Worm (Caenorhabditis elegans) whole organism, L1 larva: Measurements from ENCODE around the gene H02F09.3.

Source experiments
- C04F5.9 ChIP-seq: sonication (generic microtip); optimal IDR thresholded peaks from 2 replicates; lab custom pipeline; 2016; ENCODE audit warnings: missing genetic modification characterization, missing compliant biosample characterization
- Y116A8C.19 ChIP-seq: sonication (generic microtip); optimal IDR thresholded peaks from 2 replicates; lab custom pipeline; 2016; ENCODE audit warnings: missing compliant biosample characterization, missing genetic modification characterization, borderline replicate concordance
- aha-1 ChIP-seq: fragments of 150-350 bp; optimal IDR thresholded peaks from 2 replicates; lab custom pipeline; 2014; ENCODE audit warnings: missing biosample characterization, missing genetic modification characterization
- alr-1 ChIP-seq: fragments of 200-800 bp; sonication (Bioruptor generic); optimal IDR thresholded peaks from 2 replicates; lab custom pipeline; 2018; ENCODE audit warnings: borderline replicate concordance, mild to moderate bottlenecking, missing genetic modification characterization, missing compliant biosample characterization
- aly-2 ChIP-seq: fragments of 150-350 bp; optimal IDR thresholded peaks from 2 replicates; lab custom pipeline; 2014; ENCODE audit warnings: missing biosample characterization, missing genetic modification characterization
- ama-1 ChIP-seq: fragments of 150-350 bp; optimal IDR thresholded peaks from 2 replicates; lab custom pipeline; 2014
- ceh-82 ChIP-seq, 3 experiments: fragments of 150-350 bp in 1 of 3; sonication (generic microtip) in 2 of 3; optimal IDR thresholded peaks; 2 replicates each; lab custom pipeline; 2014 to 2017; ENCODE audit warnings: missing biosample characterization in 3 of 3, missing genetic modification characterization in 3 of 3
- ceh-88 ChIP-seq: fragments of 200-800 bp; sonication (Bioruptor generic); IDR thresholded peaks from 2 replicates; pipeline ENCODE4 v1.3.6; 2022; ENCODE audit warnings: missing genetic modification characterization, missing compliant biosample characterization
- dpl-1 ChIP-seq, 3 experiments: fragments of 150-350 bp in 2 of 3; sonication (generic microtip) in 1 of 3; optimal IDR thresholded peaks; 2 replicates each; lab custom pipeline; 2014 to 2017; ENCODE audit warnings: missing biosample characterization in 3 of 3, missing genetic modification characterization in 3 of 3, missing genetic modification reagents in 3 of 3
- dsc-1 ChIP-seq: sonication (generic microtip); optimal IDR thresholded peaks from 2 replicates; lab custom pipeline; 2016; ENCODE audit warnings: mild to moderate bottlenecking, missing genetic modification characterization, missing compliant biosample characterization
- efl-1 ChIP-seq, 4 experiments: fragments of 150-350 bp; optimal IDR thresholded peaks in 3 of 4; peaks in 1 of 4; 1 replicate in 1 of 4; 2 replicates in 3 of 4; lab custom pipeline; 2014; ENCODE audit warnings: missing biosample characterization in 2 of 4, missing genetic modification characterization in 2 of 4, missing genetic modification reagents in 2 of 4
- efl-3 ChIP-seq: fragments of 200-800 bp; sonication (Bioruptor generic); optimal IDR thresholded peaks from 2 replicates; lab custom pipeline; 2018; ENCODE audit warnings: mild to moderate bottlenecking, missing genetic modification characterization, missing compliant biosample characterization
- egl-13 ChIP-seq: sonication (generic microtip); optimal IDR thresholded peaks from 2 replicates; lab custom pipeline; 2016; ENCODE audit warnings: missing genotype, missing genetic modification reagents, missing genetic modification characterization, missing compliant biosample characterization
- fkh-4 ChIP-seq: sonication (generic microtip); optimal IDR thresholded peaks from 2 replicates; lab custom pipeline; 2016; ENCODE audit warnings: missing compliant biosample characterization, missing genetic modification characterization, borderline replicate concordance
- fos-1 ChIP-seq: fragments of 150-350 bp; optimal IDR thresholded peaks from 2 replicates; lab custom pipeline; 2014; ENCODE audit warnings: missing biosample characterization, missing genetic modification characterization
- grh-1 ChIP-seq: fragments of 200-800 bp; sonication (Bioruptor generic); IDR thresholded peaks from 2 replicates; pipeline ENCODE4 v1.3.6; 2022; ENCODE audit warnings: missing genetic modification reagents, missing genetic modification characterization, missing compliant biosample characterization
- hlh-4 ChIP-seq: sonication (generic microtip); optimal IDR thresholded peaks from 2 replicates; lab custom pipeline; 2016; ENCODE audit warnings: mild to moderate bottlenecking, missing genetic modification characterization, missing compliant biosample characterization
- lin-14 ChIP-seq: fragments of 200-800 bp; sonication (Bioruptor generic); optimal IDR thresholded peaks from 2 replicates; lab custom pipeline; 2018; ENCODE audit warnings: mild to moderate bottlenecking, missing genetic modification characterization, moderate library complexity, missing compliant biosample characterization
- lin-39 ChIP-seq: fragments of 150-350 bp; optimal IDR thresholded peaks from 2 replicates; lab custom pipeline; 2014; ENCODE audit warnings: missing biosample characterization, missing genetic modification reagents, missing genetic modification characterization
- lir-3 ChIP-seq: sonication (generic microtip); optimal IDR thresholded peaks from 2 replicates; lab custom pipeline; 2016; ENCODE audit warnings: mild to moderate bottlenecking, missing genetic modification characterization, moderate library complexity, missing compliant biosample characterization; ENCODE audit not compliant: poor library complexity
- mdl-1 ChIP-seq, 2 experiments: fragments of 150-350 bp; optimal IDR thresholded peaks; 2 replicates each; lab custom pipeline; 2014 to 2017; ENCODE audit warnings: missing biosample characterization in 2 of 2, missing genetic modification characterization in 2 of 2, inconsistent platforms in 1 of 2
- mef-2 ChIP-seq: fragments of 150-350 bp; optimal IDR thresholded peaks from 2 replicates; lab custom pipeline; 2014; ENCODE audit warnings: missing biosample characterization, missing genetic modification characterization
- nhr-12 ChIP-seq: sonication (generic microtip); optimal IDR thresholded peaks from 2 replicates; lab custom pipeline; 2017; ENCODE audit warnings: missing biosample characterization, missing genetic modification characterization
- nhr-19 ChIP-seq: fragments of 200-800 bp; sonication (Bioruptor generic); conservative IDR thresholded peaks from 2 replicates; pipeline ENCODE4 v1.3.6; 2022; ENCODE audit warnings: missing genetic modification characterization, missing compliant biosample characterization
- nhr-20 ChIP-seq: sonication (generic microtip); optimal IDR thresholded peaks from 2 replicates; lab custom pipeline; 2016; ENCODE audit warnings: mild to moderate bottlenecking, missing genetic modification characterization, missing compliant biosample characterization
- nhr-237 ChIP-seq: fragments of 150-350 bp; optimal IDR thresholded peaks from 2 replicates; lab custom pipeline; 2014; ENCODE audit warnings: missing biosample characterization, missing genetic modification characterization
- nhr-71 ChIP-seq: sonication (generic microtip); optimal IDR thresholded peaks from 2 replicates; lab custom pipeline; 2016; ENCODE audit warnings: mild to moderate bottlenecking, missing genetic modification characterization, moderate library complexity, missing compliant biosample characterization
- nhr-76 ChIP-seq: sonication (generic microtip); optimal IDR thresholded peaks from 2 replicates; lab custom pipeline; 2017; ENCODE audit warnings: missing biosample characterization, missing genetic modification characterization
- nhr-77 ChIP-seq: fragments of 150-350 bp; optimal IDR thresholded peaks from 2 replicates; lab custom pipeline; 2014; ENCODE audit warnings: missing biosample characterization, missing genetic modification characterization
- pag-3 ChIP-seq: sonication (generic microtip); optimal IDR thresholded peaks from 2 replicates; lab custom pipeline; 2017; ENCODE audit warnings: missing genetic modification characterization, mild to moderate bottlenecking, missing compliant biosample characterization, antibody characterized with exemption, borderline replicate concordance; ENCODE audit not compliant: insufficient read depth
- pqm-1 ChIP-seq: sonication (generic microtip); optimal IDR thresholded peaks from 3 replicates; lab custom pipeline; 2017; ENCODE audit warnings: missing biosample characterization, missing genetic modification characterization
- rnt-1 ChIP-seq: sonication (generic microtip); optimal IDR thresholded peaks from 2 replicates; lab custom pipeline; 2016; ENCODE audit warnings: mild to moderate bottlenecking, missing genetic modification characterization, moderate library complexity, missing compliant biosample characterization
- skn-1 ChIP-seq: fragments of 150-350 bp; optimal IDR thresholded peaks from 2 replicates; lab custom pipeline; 2014; ENCODE audit warnings: missing biosample characterization, missing genetic modification characterization
- snpc-4 ChIP-seq: fragments of 150-350 bp; optimal IDR thresholded peaks from 2 replicates; lab custom pipeline; 2014; ENCODE audit warnings: missing biosample characterization, missing genetic modification characterization
- sox-4 ChIP-seq: sonication (generic microtip); optimal IDR thresholded peaks from 2 replicates; lab custom pipeline; 2016; ENCODE audit warnings: missing genetic modification characterization, missing compliant biosample characterization
- sptf-1 ChIP-seq: fragments of 150-350 bp; optimal IDR thresholded peaks from 2 replicates; lab custom pipeline; 2014; ENCODE audit warnings: missing biosample characterization, missing genetic modification characterization
- tbx-2 ChIP-seq: sonication (generic microtip); optimal IDR thresholded peaks from 2 replicates; lab custom pipeline; 2016; ENCODE audit warnings: missing genetic modification characterization, missing compliant biosample characterization
- unc-130 ChIP-seq: fragments of 150-350 bp; optimal IDR thresholded peaks from 2 replicates; lab custom pipeline; 2017; ENCODE audit warnings: missing biosample characterization, missing genetic modification characterization, inconsistent platforms
- unc-30 ChIP-seq: sonication (generic microtip); optimal IDR thresholded peaks from 2 replicates; lab custom pipeline; 2017; ENCODE audit warnings: missing biosample characterization, missing genetic modification characterization
- unc-86 ChIP-seq: sonication (generic microtip); optimal IDR thresholded peaks from 2 replicates; lab custom pipeline; 2016; ENCODE audit warnings: missing genetic modification characterization, missing compliant biosample characterization
- unc-98 ChIP-seq: fragments of 200-800 bp; sonication (Bioruptor generic); IDR thresholded peaks from 2 replicates; pipeline ENCODE4 v1.3.6; 2022; ENCODE audit warnings: missing genetic modification characterization, missing compliant biosample characterization
- vab-15 ChIP-seq: sonication (generic microtip); optimal IDR thresholded peaks from 2 replicates; lab custom pipeline; 2017; ENCODE audit warnings: missing genotype, mild to moderate bottlenecking, missing genetic modification characterization, missing compliant biosample characterization
- zip-4 ChIP-seq: fragments of 200-800 bp; sonication (Bioruptor generic); optimal IDR thresholded peaks from 2 replicates; lab custom pipeline; 2018; ENCODE audit warnings: mild to moderate bottlenecking, missing genetic modification characterization, moderate library complexity, missing compliant biosample characterization

The H02F09.3 gene

DNA sequence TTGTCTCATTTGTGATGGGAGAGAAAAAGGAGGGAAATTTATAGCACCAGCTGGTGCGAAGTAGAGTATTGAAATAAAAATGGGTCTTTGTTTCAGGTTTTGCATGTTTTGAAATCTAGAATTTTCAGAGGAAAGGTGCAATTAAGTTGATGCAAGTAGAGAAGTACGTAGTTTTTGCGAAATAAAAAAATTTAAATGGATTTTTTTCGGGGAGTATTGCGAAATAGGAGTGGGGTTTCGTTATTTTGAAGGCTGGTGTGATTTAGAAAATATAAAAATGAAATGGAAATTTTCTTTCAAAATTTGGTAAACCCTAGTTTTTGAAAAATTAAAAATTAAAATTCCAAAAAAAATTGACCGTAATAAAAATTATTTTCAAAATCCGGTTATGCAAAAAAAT lies 40.4 kb upstream of the H02F09.3 start:
- peak; percentile 42 for TF ChIP-seq skn-1
- peak; percentile 68 for TF ChIP-seq zip-4 (GFP tag; lab: Kevin White, UChicago)
- TF ChIP-seq dpl-1 (GFP tag; optimal IDR thresholded peaks at IDR 0.05; lab: Kevin White, UChicago) = no peak
- no peak for TF ChIP-seq pag-3 (tag; lab: Kevin White, UChicago)
- TF ChIP-seq mdl-1 (tag; optimal IDR thresholded peaks at IDR 0.05; lab: Kevin White, UChicago) = no peak
- TF ChIP-seq nhr-77 (tag; lab: Kevin White, UChicago) = no peak
- TF ChIP-seq unc-130 (tag; lab: Kevin White, UChicago) = no peak
- TF ChIP-seq, all 84 proteins: peak for 2

DNA sequence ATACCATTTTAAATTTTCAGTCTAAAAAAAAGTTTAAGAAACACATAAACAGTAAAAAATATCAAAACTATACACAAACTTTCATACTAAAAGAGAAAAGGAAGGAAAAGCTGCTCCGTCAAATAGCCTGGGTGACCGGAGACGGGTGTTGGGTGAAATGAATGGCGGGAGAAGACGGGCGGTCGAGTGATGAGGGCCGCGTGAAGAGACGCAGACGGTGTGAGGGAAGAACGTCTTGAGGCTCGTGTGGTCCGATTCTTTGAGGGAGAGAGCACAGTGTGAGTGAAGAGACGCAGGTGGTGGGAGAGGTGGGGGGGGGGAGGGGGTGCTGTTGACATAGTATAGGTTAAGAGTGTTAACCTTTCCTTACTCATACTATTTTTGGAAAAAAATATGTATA lies 39.5 kb upstream of the H02F09.3 start:
- TF ChIP-seq alr-1 (tag; lab: Kevin White, UChicago) (no peak), unc-30 (tag; lab: Kevin White, UChicago) (no peak), fos-1 (tag; lab: Kevin White, UChicago) (no peak), pqm-1 (tag; lab: Kevin White, UChicago) (no peak), mef-2 (tag; lab: Kevin White, UChicago) (no peak), ceh-82 (tag; optimal IDR thresholded peaks at IDR 0.05; lab: Kevin White, UChicago) (no peak), fkh-4 (tag; lab: Kevin White, UChicago) (no peak), nhr-71 (tag; lab: Kevin White, UChicago) (peak; percentile 8), aly-2 (tag; lab: Kevin White, UChicago) (no peak), ama-1 (lab: Kevin White, UChicago) (no peak), efl-1 (optimal IDR thresholded peaks at IDR 0.05; lab: Kevin White, UChicago) (no peak), efl-1 (GFP tag; optimal IDR thresholded peaks at IDR 0.05 in 1 of 2; lab: Kevin White, UChicago) (peak in 1 of 2 experiments; percentile 60), efl-3 (GFP tag; lab: Kevin White, UChicago) (no peak), nhr-20 (tag; lab: Kevin White, UChicago) (no peak), grh-1 (GFP tag; lab: Robert Waterston, UW) (no peak), dpl-1 (GFP tag; optimal IDR thresholded peaks at IDR 0.05; lab: Kevin White, UChicago) (no peak), aha-1 (tag; lab: Kevin White, UChicago) (no peak), nhr-19 (0 out of 2 replicates have a peak, but pooled peaks have one; percentile 25), mdl-1 (tag; optimal IDR thresholded peaks at IDR 0.05; lab: Kevin White, UChicago) (no peak), nhr-76 (tag; lab: Kevin White, UChicago) (no peak), egl-13 (tag; lab: Kevin White, UChicago) (no peak), C04F5.9 (no peak), sptf-1 (tag; lab: Kevin White, UChicago) (no peak), hlh-4 (tag; lab: Kevin White, UChicago) (no peak), nhr-237 (tag; lab: Kevin White, UChicago) (no peak), dsc-1 (tag; lab: Kevin White, UChicago) (no peak), Y116A8C.19 (tag; lab: Kevin White, UChicago) (no peak), skn-1 (peak; percentile 12), lin-14 (GFP tag; lab: Kevin White, UChicago) (peak; percentile 81), snpc-4 (no peak), ceh-88 (GFP tag; lab: Robert Waterston, UW) (no peak), vab-15 (tag; lab: Kevin White, UChicago) (no peak), sox-4 (tag; lab: Kevin White, UChicago) (no peak), nhr-12 (tag; lab: Kevin White, UChicago) (no peak), pag-3 (tag; lab: Kevin White, UChicago) (no peak), lin-39 (tag; lab: Kevin White, UChicago) (no peak), lir-3 (tag; lab: Kevin White, UChicago) (no peak), unc-98 (no peak), rnt-1 (tag; lab: Kevin White, UChicago) (peak; percentile 47), tbx-2 (tag; lab: Kevin White, UChicago) (no peak), unc-86 (tag; lab: Kevin White, UChicago) (no peak)
